Worm (Caenorhabditis elegans) whole organism, L2 larva: ENCODE measurements around the gene B0035.3.

Experiments used
- ceh-16 ChIP-seq: fragments of 150-350 bp; optimal IDR thresholded peaks from 2 replicates; lab custom pipeline; 2014; ENCODE audit warnings: missing biosample characterization, missing genetic modification characterization
- elt-3 ChIP-seq: sonication (generic microtip); optimal IDR thresholded peaks from 2 replicates; lab custom pipeline; 2017; ENCODE audit warnings: missing biosample characterization, missing genetic modification characterization
- lin-11 ChIP-seq: fragments of 150-350 bp; sonication (generic microtip); optimal IDR thresholded peaks from 2 replicates; lab custom pipeline; 2014; ENCODE audit warnings: missing biosample characterization, missing genetic modification characterization, inconsistent platforms, mixed read lengths
- lin-13 ChIP-seq: fragments of 150-350 bp; optimal IDR thresholded peaks from 2 replicates; lab custom pipeline; 2014; ENCODE audit warnings: missing biosample characterization, missing genetic modification reagents, missing genetic modification characterization
- lin-39 ChIP-seq: fragments of 150-350 bp; optimal IDR thresholded peaks from 2 replicates; lab custom pipeline; 2014; ENCODE audit warnings: missing biosample characterization, missing genetic modification reagents, missing genetic modification characterization
- lsy-2 ChIP-seq, 2 experiments: fragments of 150-350 bp in 1 of 2; sonication (generic microtip) in 1 of 2; optimal IDR thresholded peaks; 2 replicates each; lab custom pipeline; 2014 to 2017; ENCODE audit warnings: missing biosample characterization in 2 of 2, missing genetic modification characterization in 2 of 2
- nhr-11 ChIP-seq: fragments of 150-350 bp; optimal IDR thresholded peaks from 2 replicates; lab custom pipeline; 2014; ENCODE audit warnings: missing biosample characterization, missing genetic modification characterization
- nhr-12 ChIP-seq: fragments of 150-350 bp; optimal IDR thresholded peaks from 2 replicates; lab custom pipeline; 2014; ENCODE audit warnings: missing biosample characterization, missing genetic modification characterization
- nhr-23 ChIP-seq: fragments of 150-350 bp; optimal IDR thresholded peaks from 2 replicates; lab custom pipeline; 2014; ENCODE audit warnings: missing biosample characterization, missing genetic modification reagents, missing genetic modification characterization
- nhr-237 ChIP-seq: fragments of 150-350 bp; optimal IDR thresholded peaks from 2 replicates; lab custom pipeline; 2014; ENCODE audit warnings: missing biosample characterization, missing genetic modification characterization
- zag-1 ChIP-seq: fragments of 150-350 bp; optimal IDR thresholded peaks from 2 replicates; lab custom pipeline; 2014; ENCODE audit warnings: missing biosample characterization, missing genetic modification characterization
- ztf-1 ChIP-seq: fragments of 200-800 bp; sonication (Bioruptor generic); conservative IDR thresholded peaks from 2 replicates; pipeline ENCODE4 v1.3.6; 2022; ENCODE audit warnings: missing genetic modification characterization, missing compliant biosample characterization
- ztf-4 ChIP-seq: fragments of 150-350 bp; optimal IDR thresholded peaks from 2 replicates; lab custom pipeline; 2014; ENCODE audit warnings: missing biosample characterization, missing genetic modification characterization

DNA sequence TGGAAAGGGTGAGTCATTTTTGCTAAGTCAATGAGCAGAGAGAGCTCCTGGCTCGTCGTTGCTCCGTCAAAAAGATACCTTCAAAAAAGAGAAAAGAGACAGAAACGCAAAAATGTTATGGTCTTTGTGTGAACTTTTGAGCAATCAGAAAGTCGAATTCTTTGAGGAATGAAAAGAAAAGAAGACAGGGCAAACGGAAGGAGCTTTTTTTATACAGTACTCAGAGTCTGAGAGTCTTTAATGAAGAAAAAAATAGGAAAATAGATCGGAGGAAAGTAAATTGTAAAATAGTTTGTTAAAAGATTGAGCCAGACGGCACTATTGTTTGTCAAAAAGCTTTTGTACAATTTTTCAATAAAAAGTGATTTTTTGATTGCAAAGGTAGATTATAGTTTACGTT is 45.3 kb downstream of the B0035.3 start:
- TF ChIP-seq ceh-16 (tag; lab: Kevin White, UChicago) (no peak), lin-39 (tag; lab: Kevin White, UChicago) (no peak), nhr-23 (tag; lab: Kevin White, UChicago) (no peak), elt-3 (tag; lab: Kevin White, UChicago) (no peak), lin-11 (no peak), zag-1 (no peak), nhr-12 (tag; lab: Kevin White, UChicago) (no peak), ztf-4 (no peak), nhr-11 (tag; lab: Kevin White, UChicago) (no peak), lsy-2 (tag; optimal IDR thresholded peaks at IDR 0.05; lab: Kevin White, UChicago) (no peak), ztf-1 (GFP tag; lab: Robert Waterston, UW) (no peak), lin-13 (GFP tag; lab: Kevin White, UChicago) (no peak), nhr-237 (tag; lab: Kevin White, UChicago) (no peak)
